Worm (Caenorhabditis elegans) whole organism, midembryonic: Measurements from ENCODE around the gene tbc-17.

ENCODE experiments used
- cog-1 ChIP-seq: sonication (generic microtip); optimal IDR thresholded peaks from 2 replicates; lab custom pipeline; 2016; ENCODE audit warnings: missing genetic modification characterization, missing compliant biosample characterization
- flt-1 ChIP-seq: fragments of 200-800 bp; sonication (Bioruptor generic); IDR thresholded peaks from 2 replicates; pipeline ENCODE4 v1.3.6; 2022; ENCODE audit warnings: missing genetic modification characterization, missing compliant biosample characterization
- med-1 ChIP-seq: sonication (generic microtip); optimal IDR thresholded peaks from 2 replicates; lab custom pipeline; 2017; ENCODE audit warnings: missing genetic modification characterization, mild to moderate bottlenecking, missing compliant biosample characterization, antibody characterized with exemption, missing genetic modification reagents; ENCODE audit not compliant: insufficient read depth
- ref-1 ChIP-seq: fragments of 200-800 bp; sonication (Bioruptor generic); conservative IDR thresholded peaks from 2 replicates; pipeline ENCODE4 v1.3.6; 2022; ENCODE audit warnings: missing genetic modification reagents, missing genetic modification characterization, missing compliant biosample characterization
- tab-1 ChIP-seq: fragments of 200-800 bp; sonication (Bioruptor generic); IDR thresholded peaks from 2 replicates; pipeline ENCODE4 v1.3.6; 2022; ENCODE audit warnings: missing genetic modification characterization, missing compliant biosample characterization

- TF ChIP-seq flt-1 (no peak), cog-1 (tag; lab: Kevin White, UChicago) (no peak), med-1 (no peak), tab-1 (GFP tag; lab: Robert Waterston, UW) (no peak), ref-1 (GFP tag; lab: Robert Waterston, UW) (no peak)
These were observed 42.4 kb downstream of the tbc-17 start, which contains the start of gene snrp-200 for ce11 chrII:12736579-12736978.
